Fruit fly (Drosophila melanogaster) whole organism, embryonic: Measurements from ENCODE around the gene CG34253.

ENCODE experiments used
- Atf-2 ChIP-seq: fragments of 200-800 bp; sonication (Bioruptor generic); optimal IDR thresholded peaks from 2 replicates; lab custom pipeline; 2016; ENCODE audit warnings: missing biosample characterization, missing genetic modification characterization
- CG10267 ChIP-seq: fragments of 200-800 bp; sonication (Bioruptor generic); optimal IDR thresholded peaks from 2 replicates; lab custom pipeline; 2018; ENCODE audit warnings: missing biosample characterization, mild to moderate bottlenecking, missing genetic modification characterization, moderate library complexity
- CG10321 ChIP-seq: fragments of 200-800 bp; sonication (Bioruptor generic); IDR thresholded peaks from 2 replicates; pipeline ENCODE4 v1.3.6; 2022; ENCODE audit warnings: missing biosample characterization, missing genetic modification characterization
- CG11398 ChIP-seq: fragments of 200-800 bp; sonication (Bioruptor generic); optimal IDR thresholded peaks from 2 replicates; lab custom pipeline; 2016; ENCODE audit warnings: missing biosample characterization, missing genetic modification characterization
- CG12155 ChIP-seq: fragments of 200-800 bp; sonication (Bioruptor generic); optimal IDR thresholded peaks from 3 replicates; lab custom pipeline; 2016; ENCODE audit warnings: missing biosample characterization, missing genetic modification characterization
- CG13123 ChIP-seq: fragments of 200-800 bp; sonication (Bioruptor generic); optimal IDR thresholded peaks from 2 replicates; lab custom pipeline; 2016; ENCODE audit warnings: missing biosample characterization, missing genetic modification characterization
- CG15073 ChIP-seq: fragments of 200-800 bp; sonication (Bioruptor generic); optimal IDR thresholded peaks from 2 replicates; lab custom pipeline; 2016; ENCODE audit warnings: missing biosample characterization, missing genetic modification characterization
- CG15601 ChIP-seq: fragments of 200-800 bp; sonication (Bioruptor generic); optimal IDR thresholded peaks from 3 replicates; lab custom pipeline; 2019; ENCODE audit warnings: missing biosample characterization, mild to moderate bottlenecking, missing genetic modification characterization, moderate library complexity
- CG17328 ChIP-seq: fragments of 200-800 bp; sonication (Bioruptor generic); IDR thresholded peaks from 2 replicates; pipeline ENCODE4 v1.3.6; 2022; ENCODE audit warnings: missing biosample characterization, missing genetic modification characterization
- CG17568 ChIP-seq: fragments of 200-800 bp; sonication (Bioruptor generic); optimal IDR thresholded peaks from 2 replicates; lab custom pipeline; 2018; ENCODE audit warnings: missing biosample characterization, mild to moderate bottlenecking, missing genetic modification characterization, moderate library complexity
- CG17612 ChIP-seq: fragments of 200-800 bp; sonication (Bioruptor generic); IDR thresholded peaks from 2 replicates; pipeline ENCODE4 v1.3.6; 2022; ENCODE audit warnings: missing biosample characterization, missing genetic modification characterization
- CG17829 ChIP-seq: fragments of 200-800 bp; optimal IDR thresholded peaks from 2 replicates; lab custom pipeline; 2019; ENCODE audit warnings: missing biosample characterization, mild to moderate bottlenecking, missing genetic modification characterization, moderate library complexity
- CG18262 ChIP-seq: fragments of 200-800 bp; optimal IDR thresholded peaks from 3 replicates; lab custom pipeline; 2019; ENCODE audit warnings: missing biosample characterization, mild to moderate bottlenecking, missing genetic modification characterization, moderate library complexity
- CG18476 ChIP-seq: fragments of 200-800 bp; sonication (Bioruptor generic); optimal IDR thresholded peaks from 2 replicates; lab custom pipeline; 2016; ENCODE audit warnings: missing biosample characterization, mild to moderate bottlenecking, missing genetic modification characterization
- CG31388 ChIP-seq: fragments of 200-800 bp; sonication (Bioruptor generic); optimal IDR thresholded peaks from 2 replicates; lab custom pipeline; 2016; ENCODE audit warnings: missing biosample characterization, missing genetic modification characterization
- CG3163 ChIP-seq: fragments of 200-800 bp; sonication (Bioruptor generic); optimal IDR thresholded peaks from 3 replicates; lab custom pipeline; 2016; ENCODE audit warnings: missing biosample characterization, missing genetic modification characterization
- CG32532 ChIP-seq: fragments of 200-800 bp; sonication (Bioruptor generic); IDR thresholded peaks from 2 replicates; pipeline ENCODE4 v1.3.6; 2022; ENCODE audit warnings: missing biosample characterization, missing genetic modification characterization
- CG4730 ChIP-seq: fragments of 200-800 bp; sonication (Bioruptor generic); IDR thresholded peaks from 2 replicates; pipeline ENCODE4 v1.3.6; 2022; ENCODE audit warnings: missing biosample characterization, missing genetic modification characterization
- CG4820 ChIP-seq: fragments of 200-800 bp; sonication (Bioruptor generic); optimal IDR thresholded peaks from 3 replicates; lab custom pipeline; 2016; ENCODE audit warnings: missing biosample characterization, missing genetic modification characterization
- CG5180 ChIP-seq: fragments of 200-800 bp; sonication (Bioruptor generic); optimal IDR thresholded peaks from 3 replicates; lab custom pipeline; 2017; ENCODE audit warnings: missing biosample characterization, missing genetic modification characterization, mild to moderate bottlenecking, moderate library complexity, missing genetic modification reagents
- CG6254 ChIP-seq: fragments of 200-800 bp; sonication (Bioruptor generic); optimal IDR thresholded peaks from 3 replicates; lab custom pipeline; 2017; ENCODE audit warnings: mild to moderate bottlenecking, missing biosample characterization, missing genetic modification reagents, missing genetic modification characterization
- CG6813 ChIP-seq: fragments of 200-800 bp; sonication (Bioruptor generic); optimal IDR thresholded peaks from 2 replicates; lab custom pipeline; 2017; ENCODE audit warnings: missing biosample characterization, missing genetic modification characterization, mild to moderate bottlenecking, moderate library complexity, missing genetic modification reagents
- CG7963 ChIP-seq: fragments of 200-800 bp; sonication (Bioruptor generic); IDR thresholded peaks from 3 replicates; pipeline ENCODE4 v1.3.6; 2022; ENCODE audit warnings: missing biosample characterization, missing genetic modification characterization; ENCODE audit not compliant: partially characterized antibody
- CG9727 ChIP-seq: fragments of 200-800 bp; sonication (Bioruptor generic); optimal IDR thresholded peaks from 3 replicates; lab custom pipeline; 2017; ENCODE audit warnings: missing biosample characterization, mild to moderate bottlenecking, missing genetic modification characterization
- Dad ChIP-seq: fragments of 200-800 bp; sonication (Bioruptor generic); optimal IDR thresholded peaks from 3 replicates; lab custom pipeline; 2016; ENCODE audit warnings: missing biosample characterization, missing genetic modification characterization
- Dek ChIP-seq: fragments of 200-800 bp; sonication (Bioruptor generic); optimal IDR thresholded peaks from 3 replicates; lab custom pipeline; 2019; ENCODE audit warnings: missing biosample characterization, mild to moderate bottlenecking, missing genetic modification characterization, moderate library complexity
- Drgx ChIP-seq: fragments of 200-800 bp; sonication (Bioruptor generic); IDR thresholded peaks from 2 replicates; pipeline ENCODE4 v1.3.6; 2022; ENCODE audit warnings: missing biosample characterization, missing genetic modification characterization
- Fer1 ChIP-seq: fragments of 200-800 bp; sonication (Bioruptor generic); optimal IDR thresholded peaks from 2 replicates; lab custom pipeline; 2017; ENCODE audit warnings: missing biosample characterization, mild to moderate bottlenecking, missing genetic modification characterization
- Hmr ChIP-seq: fragments of 200-800 bp; sonication (Bioruptor generic); optimal IDR thresholded peaks from 3 replicates; lab custom pipeline; 2017; ENCODE audit warnings: mild to moderate bottlenecking, missing biosample characterization, missing genetic modification reagents, missing genetic modification characterization
- Mrtf ChIP-seq: fragments of 200-800 bp; sonication (Bioruptor generic); IDR thresholded peaks from 3 replicates; pipeline ENCODE4 v1.3.6; 2022; ENCODE audit warnings: missing biosample characterization, missing genetic modification characterization
- Poxn ChIP-seq: fragments of 200-800 bp; sonication (Bioruptor generic); IDR thresholded peaks from 2 replicates; pipeline ENCODE4 v1.3.6; 2022; ENCODE audit warnings: missing biosample characterization, missing genetic modification characterization
- Ravus ChIP-seq: fragments of 200-800 bp; sonication (Bioruptor generic); IDR thresholded peaks from 2 replicates; pipeline ENCODE4 v1.3.6; 2022; ENCODE audit warnings: missing biosample characterization, missing genetic modification characterization
- Rfx ChIP-seq: fragments of 200-800 bp; sonication (Bioruptor generic); IDR thresholded peaks from 2 replicates; pipeline ENCODE4 v1.3.6; 2022; ENCODE audit warnings: missing biosample characterization, missing genetic modification characterization
- Sox100B ChIP-seq: fragments of 200-800 bp; sonication (Bioruptor generic); optimal IDR thresholded peaks from 3 replicates; lab custom pipeline; 2018; ENCODE audit warnings: missing biosample characterization, mild to moderate bottlenecking, missing genetic modification characterization
- Sox102F ChIP-seq: fragments of 200-800 bp; sonication (Bioruptor generic); optimal IDR thresholded peaks from 2 replicates; lab custom pipeline; 2018; ENCODE audit warnings: missing biosample characterization, mild to moderate bottlenecking, missing genetic modification characterization, moderate library complexity
- Sry-δ ChIP-seq: fragments of 200-800 bp; sonication (Bioruptor generic); optimal IDR thresholded peaks from 2 replicates; lab custom pipeline; 2016; ENCODE audit warnings: missing biosample characterization, missing genetic modification characterization
- Tbp ChIP-seq: fragments of >200 bp; optimal IDR thresholded peaks from 2 replicates; lab custom pipeline; 2018; ENCODE audit warnings: missing biosample characterization, missing genetic modification characterization
- Xrp1 ChIP-seq: fragments of 200-800 bp; sonication (Bioruptor generic); IDR thresholded peaks from 2 replicates; pipeline ENCODE4 v1.3.6; 2022; ENCODE audit warnings: missing biosample characterization, missing genetic modification characterization
- ab ChIP-seq: fragments of 200-800 bp; sonication (Bioruptor generic); optimal IDR thresholded peaks from 2 replicates; lab custom pipeline; 2016; ENCODE audit warnings: missing biosample characterization, missing genetic modification characterization
- ara ChIP-seq: fragments of 200-800 bp; sonication (Bioruptor generic); IDR thresholded peaks from 2 replicates; pipeline ENCODE4 v1.3.6; 2022; ENCODE audit warnings: missing biosample characterization, missing genetic modification characterization
- bsh ChIP-seq, 2 experiments: fragments of 200-800 bp; sonication (Bioruptor generic); optimal IDR thresholded peaks; 2 replicates each; lab custom pipeline; 2017 to 2018; ENCODE audit warnings: mild to moderate bottlenecking in 2 of 2, missing biosample characterization in 2 of 2, missing genetic modification characterization in 2 of 2, moderate library complexity in 1 of 2
- dysf ChIP-seq: fragments of 200-800 bp; sonication (Bioruptor generic); IDR thresholded peaks from 3 replicates; pipeline ENCODE4 v1.3.6; 2022; ENCODE audit warnings: missing biosample characterization, missing genetic modification characterization
- gfzf ChIP-seq: fragments of 200-800 bp; sonication (Bioruptor generic); optimal IDR thresholded peaks from 2 replicates; lab custom pipeline; 2016; ENCODE audit warnings: missing biosample characterization, mild to moderate bottlenecking, missing genetic modification characterization, moderate library complexity
- gsb ChIP-seq: fragments of 200-800 bp; sonication (Bioruptor generic); IDR thresholded peaks from 2 replicates; pipeline ENCODE4 v1.3.6; 2022; ENCODE audit warnings: missing biosample characterization, missing genetic modification characterization
- ham ChIP-seq: fragments of 200-800 bp; sonication (Bioruptor generic); IDR thresholded peaks from 2 replicates; pipeline ENCODE4 v1.3.6; 2022; ENCODE audit warnings: missing biosample characterization, missing genetic modification characterization
- mirr ChIP-seq: fragments of 200-800 bp; sonication (Bioruptor generic); optimal IDR thresholded peaks from 3 replicates; lab custom pipeline; 2018; ENCODE audit warnings: missing biosample characterization, mild to moderate bottlenecking, missing genetic modification characterization
- org-1 ChIP-seq: fragments of 200-800 bp; sonication (Bioruptor generic); optimal IDR thresholded peaks from 2 replicates; lab custom pipeline; 2017; ENCODE audit warnings: missing biosample characterization, missing genetic modification characterization
- otp ChIP-seq: fragments of 200-800 bp; sonication (Bioruptor generic); IDR thresholded peaks from 3 replicates; pipeline ENCODE4, ENCODE4 v1.3.6; 2022; ENCODE audit warnings: missing biosample characterization, missing genetic modification characterization
- prd ChIP-seq, 3 experiments: fragments of >200 bp in 2 of 3; fragments of 200-800 bp in 1 of 3; sonication (Bioruptor generic) in 1 of 3; optimal IDR thresholded peaks in 2 of 3; IDR thresholded peaks in 1 of 3; 2 replicates in 2 of 3; 3 replicates in 1 of 3; pipeline versions ENCODE4 v1.3.6 to Lab custom; 2017 to 2022; ENCODE audit warnings: missing biosample characterization in 1 of 3, missing genetic modification characterization in 1 of 3
- sima ChIP-seq: fragments of 200-800 bp; sonication (Bioruptor generic); optimal IDR thresholded peaks from 2 replicates; lab custom pipeline; 2016; ENCODE audit warnings: missing biosample characterization, missing genetic modification characterization
- tna ChIP-seq: fragments of 200-800 bp; sonication (Bioruptor generic); IDR thresholded peaks from 2 replicates; pipeline ENCODE4 v1.3.6; 2022; ENCODE audit warnings: missing biosample characterization, missing genetic modification characterization; ENCODE audit not compliant: partially characterized antibody
- vnd ChIP-seq: fragments of 200-800 bp; sonication (Bioruptor generic); IDR thresholded peaks from 3 replicates; pipeline ENCODE4 v1.3.6; 2022; ENCODE audit warnings: missing biosample characterization, missing genetic modification characterization; ENCODE audit not compliant: partially characterized antibody

Gene CG34253

DNA sequence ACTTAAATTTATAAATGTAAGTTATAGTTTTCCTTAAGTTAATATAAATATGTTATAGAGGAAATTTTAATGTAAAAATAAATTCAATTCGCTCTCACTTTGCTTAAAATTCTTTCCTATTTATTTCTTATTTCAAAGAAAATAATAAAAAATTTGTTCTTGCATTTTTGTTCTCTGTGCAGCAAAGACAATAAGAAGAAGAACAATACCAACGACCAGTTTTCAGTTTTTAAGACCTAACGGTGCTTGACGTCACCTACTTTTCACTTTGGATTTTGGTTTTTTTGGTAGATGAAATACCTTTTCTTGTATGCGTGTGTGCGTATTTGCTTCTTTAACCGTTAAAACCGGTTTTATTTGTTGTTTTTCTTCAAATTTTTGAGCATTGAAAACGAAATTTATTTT is 15.0 kb upstream of the CG34253 start (continued):
- no peak for TF ChIP-seq CG18476
- TF ChIP-seq CG17568 (GFP tag; lab: Kevin White, UChicago): no peak
- no peak for TF ChIP-seq dysf (GFP tag; lab: Robert Waterston, UW)
- no peak for TF ChIP-seq CG6813 (GFP tag; lab: Kevin White, UChicago)
- peak; percentile 73 for TF ChIP-seq CG15601 (tag; lab: Kevin White, UChicago)
- TF ChIP-seq Sry-δ: no peak
- TF ChIP-seq vnd (GFP tag; lab: Robert Waterston, UW): no peak
- no peak for TF ChIP-seq CG11398
- no peak for TF ChIP-seq CG5180 (GFP tag; lab: Kevin White, UChicago)
- no peak for TF ChIP-seq ham (GFP tag; lab: Robert Waterston, UW)
- no peak for TF ChIP-seq Dad
- no peak for TF ChIP-seq gfzf (GFP tag; lab: Kevin White, UChicago)
- TF ChIP-seq sima: no peak
- no peak for TF ChIP-seq CG3163 (GFP tag; lab: Kevin White, UChicago)
- no peak for TF ChIP-seq Mrtf
- TF ChIP-seq Ravus: no peak
- TF ChIP-seq ab (GFP tag; lab: Kevin White, UChicago): no peak
- no peak for TF ChIP-seq prd (optimal IDR thresholded peaks at IDR 0.05; lab: Kevin White, UChicago)
- TF ChIP-seq prd (GFP tag; IDR thresholded peaks at IDR 0.05; lab: Robert Waterston, UW): no peak
- TF ChIP-seq CG13123 (GFP tag; lab: Kevin White, UChicago): no peak
- TF ChIP-seq CG17328 (GFP tag; lab: Robert Waterston, UW): no peak
- peak; percentile 69 for TF ChIP-seq Sox100B (GFP tag; lab: Kevin White, UChicago)
- no peak for TF ChIP-seq Poxn (GFP tag; lab: Robert Waterston, UW)
- TF ChIP-seq mirr (GFP tag; lab: Kevin White, UChicago): no peak
- no peak for TF ChIP-seq org-1 (GFP tag; lab: Kevin White, UChicago)
- TF ChIP-seq Xrp1: no peak; the same call in 1 of the 2 replicates
- TF ChIP-seq CG4730 (GFP tag; lab: Robert Waterston, UW): no peak
- TF ChIP-seq CG7963 (GFP tag; lab: Robert Waterston, UW): no peak
- TF ChIP-seq Atf-2 (GFP tag; lab: Kevin White, UChicago): no peak
- no peak for TF ChIP-seq Tbp (GFP tag; lab: Kevin White, UChicago)
- TF ChIP-seq CG6254 (GFP tag; lab: Kevin White, UChicago): peak; percentile 58
- TF ChIP-seq otp (GFP tag; lab: Robert Waterston, UW): no peak
- TF ChIP-seq ara (GFP tag; lab: Robert Waterston, UW): no peak
- no peak for TF ChIP-seq Hmr (GFP tag; lab: Kevin White, UChicago)
- no peak for TF ChIP-seq CG31388 (GFP tag; lab: Kevin White, UChicago)
- TF ChIP-seq Sox102F (GFP tag; lab: Kevin White, UChicago): peak; percentile 63
- peak; percentile 83 for TF ChIP-seq CG18262
- TF ChIP-seq CG15073 (GFP tag; lab: Kevin White, UChicago): no peak
- no peak for TF ChIP-seq CG12155 (GFP tag; lab: Kevin White, UChicago)
- TF ChIP-seq gsb: no peak
- TF ChIP-seq Rfx (GFP tag; lab: Robert Waterston, UW): no peak
- no peak for TF ChIP-seq Drgx
- no peak for TF ChIP-seq CG4820 (GFP tag; lab: Kevin White, UChicago)
- TF ChIP-seq CG10321 (GFP tag; lab: Robert Waterston, UW): no peak
- no peak for TF ChIP-seq CG32532 (GFP tag; lab: Robert Waterston, UW)
- TF ChIP-seq tna (GFP tag; lab: Robert Waterston, UW): no peak
- no peak for TF ChIP-seq Dek
- peak in 1 of 2 experiments; percentile 77 for TF ChIP-seq bsh (GFP tag; optimal IDR thresholded peaks at IDR 0.05; lab: Kevin White, UChicago)
- TF ChIP-seq CG10267 (tag; lab: Kevin White, UChicago): peak; percentile 49
- no peak for TF ChIP-seq Fer1 (GFP tag; lab: Kevin White, UChicago)
- TF ChIP-seq CG17612 (GFP tag; lab: Robert Waterston, UW): no peak
- TF ChIP-seq CG9727 (GFP tag; lab: Kevin White, UChicago): peak; percentile 37
- TF ChIP-seq CG17829: peak; percentile 73
